Worm (Caenorhabditis elegans): Measurements from ENCODE around the gene C54E10.10.

DNA sequence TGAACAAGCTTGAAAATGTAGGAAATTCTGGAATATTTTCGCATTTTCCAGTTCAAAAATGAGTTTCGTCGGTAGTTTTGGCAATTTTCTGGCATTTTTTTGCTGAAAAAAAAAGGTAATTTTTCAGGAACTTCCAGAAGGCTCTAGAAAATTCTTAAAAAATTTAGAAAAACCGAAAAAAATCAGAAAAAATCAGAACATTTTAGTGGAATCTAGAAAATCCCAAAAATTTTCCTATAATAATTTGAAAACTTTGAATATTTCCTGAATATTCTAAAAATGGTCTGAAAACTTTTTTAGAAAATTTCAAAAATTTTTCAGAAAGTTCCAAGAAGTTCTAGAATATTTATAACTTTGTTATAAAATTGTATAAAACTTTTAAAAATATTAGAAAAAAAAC, 16.5 kb downstream of the C54E10.10 start, which contains the start of gene Y17D7B.3:
- TF ChIP-seq odd-2 (tag; optimal IDR thresholded peaks at IDR 0.05) (no peak), hlh-30 (tag; optimal IDR thresholded peaks at IDR 0.05; ENCODE audit: insufficient read depth) (no peak), ttx-3 (tag; optimal IDR thresholded peaks at IDR 0.05) (no peak), lin-11 (tag; optimal IDR thresholded peaks at IDR 0.05) (no peak), tbx-2 (tag; optimal IDR thresholded peaks at IDR 0.05) (no peak), che-1 (tag; optimal IDR thresholded peaks at IDR 0.05) (no peak), ceh-48 (tag; optimal IDR thresholded peaks at IDR 0.05) (no peak), ama-1 (optimal IDR thresholded peaks at IDR 0.05) (no peak), T23F11.4 (GFP tag; optimal IDR thresholded peaks at IDR 0.05) (no peak), ets-4 (tag; optimal IDR thresholded peaks at IDR 0.05) (no peak), unc-55 (GFP tag; optimal IDR thresholded peaks at IDR 0.05) (no peak), nhr-11 (tag; optimal IDR thresholded peaks at IDR 0.05) (no peak)

Data from whole organism, late embryonic.